Fruit fly (Drosophila melanogaster) whole organism, prepupa: ENCODE measurements around the gene unc.

Experiments
- Blimp-1 ChIP-seq: fragments of 200-800 bp; sonication (Bioruptor generic); optimal IDR thresholded peaks from 3 replicates; lab custom pipeline; 2017; ENCODE audit warnings: missing biosample characterization, missing genetic modification characterization, mild to moderate bottlenecking, moderate library complexity, missing genetic modification reagents
- CG10631 ChIP-seq: fragments of 200-800 bp; sonication (Bioruptor generic); optimal IDR thresholded peaks from 2 replicates; lab custom pipeline; 2016; ENCODE audit warnings: missing biosample characterization, missing genetic modification characterization
- CG10669 ChIP-seq: fragments of 200-800 bp; sonication (Bioruptor generic); optimal IDR thresholded peaks from 3 replicates; lab custom pipeline; 2018; ENCODE audit warnings: missing biosample characterization, mild to moderate bottlenecking, missing genetic modification characterization, moderate library complexity
- CG11294 ChIP-seq: fragments of 200-800 bp; sonication (Bioruptor generic); IDR thresholded peaks from 2 replicates; pipeline ENCODE4 v1.3.6; 2022; ENCODE audit warnings: missing biosample characterization, missing genetic modification characterization
- CG11762 ChIP-seq: fragments of 200-800 bp; sonication (Bioruptor generic); optimal IDR thresholded peaks from 3 replicates; lab custom pipeline; 2016; ENCODE audit warnings: missing biosample characterization, missing genetic modification characterization; ENCODE audit not compliant: insufficient read depth
- CG1621 ChIP-seq: fragments of 200-800 bp; sonication (Bioruptor generic); optimal IDR thresholded peaks from 3 replicates; lab custom pipeline; 2018; ENCODE audit warnings: missing biosample characterization, mild to moderate bottlenecking, missing genetic modification characterization
- CG16779 ChIP-seq: fragments of 200-800 bp; sonication (Bioruptor generic); optimal IDR thresholded peaks from 3 replicates; lab custom pipeline; 2017; ENCODE audit warnings: missing biosample characterization, mild to moderate bottlenecking, missing genetic modification characterization
- CG31627 ChIP-seq: fragments of 200-800 bp; sonication (Bioruptor generic); optimal IDR thresholded peaks from 3 replicates; lab custom pipeline; 2016; ENCODE audit warnings: missing biosample characterization, missing genetic modification characterization
- CG34406 ChIP-seq: fragments of 200-800 bp; sonication (Bioruptor generic); optimal IDR thresholded peaks from 3 replicates; lab custom pipeline; 2016; ENCODE audit warnings: missing biosample characterization, missing genetic modification characterization
- CG3919 ChIP-seq: fragments of 200-800 bp; sonication (Bioruptor generic); optimal IDR thresholded peaks from 3 replicates; lab custom pipeline; 2016; ENCODE audit warnings: missing biosample characterization, missing genetic modification characterization
- CG6163 ChIP-seq: fragments of 200-800 bp; sonication (Bioruptor generic); IDR thresholded peaks from 3 replicates; pipeline ENCODE4 v1.3.6; 2022; ENCODE audit warnings: missing biosample characterization, missing genetic modification characterization
- CG6276 ChIP-seq: fragments of 200-800 bp; sonication (Bioruptor generic); optimal IDR thresholded peaks from 2 replicates; lab custom pipeline; 2017; ENCODE audit warnings: missing biosample characterization, mild to moderate bottlenecking, missing genetic modification characterization
- CG6792 ChIP-seq: fragments of 200-800 bp; sonication (Bioruptor generic); optimal IDR thresholded peaks from 3 replicates; lab custom pipeline; 2016; ENCODE audit warnings: missing biosample characterization, missing genetic modification characterization
- CG6808 ChIP-seq: fragments of 200-800 bp; sonication (Bioruptor generic); optimal IDR thresholded peaks from 3 replicates; lab custom pipeline; 2017; ENCODE audit warnings: missing biosample characterization, missing genetic modification characterization, mild to moderate bottlenecking, moderate library complexity, missing genetic modification reagents
- CG6854 ChIP-seq: fragments of 200-800 bp; sonication (Bioruptor generic); optimal IDR thresholded peaks from 2 replicates; lab custom pipeline; 2017; ENCODE audit warnings: missing biosample characterization, mild to moderate bottlenecking, missing genetic modification characterization
- CG7368 ChIP-seq: fragments of 200-800 bp; sonication (Bioruptor generic); optimal IDR thresholded peaks from 3 replicates; lab custom pipeline; 2016; ENCODE audit warnings: missing biosample characterization, missing genetic modification characterization
- CG8119 ChIP-seq: fragments of 200-800 bp; sonication (Bioruptor generic); IDR thresholded peaks from 3 replicates; pipeline ENCODE4 v1.3.6; 2022; ENCODE audit warnings: missing biosample characterization, missing genetic modification characterization
- CG8319 ChIP-seq: fragments of 200-800 bp; sonication (Bioruptor generic); optimal IDR thresholded peaks from 3 replicates; lab custom pipeline; 2016; ENCODE audit warnings: missing biosample characterization, missing genetic modification characterization
- CG8632 ChIP-seq: fragments of 200-800 bp; sonication (Bioruptor generic); optimal IDR thresholded peaks from 3 replicates; lab custom pipeline; 2016; ENCODE audit warnings: missing biosample characterization, missing genetic modification characterization
- CG9139 ChIP-seq: fragments of 200-800 bp; sonication (Bioruptor generic); optimal IDR thresholded peaks from 3 replicates; lab custom pipeline; 2017; ENCODE audit warnings: missing biosample characterization, mild to moderate bottlenecking, missing genetic modification characterization
- Eip75B ChIP-seq: fragments of 200-800 bp; sonication (Bioruptor generic); optimal IDR thresholded peaks from 3 replicates; lab custom pipeline; 2016; ENCODE audit warnings: missing biosample characterization, missing genetic modification characterization
- Eip78C ChIP-seq: fragments of 200-800 bp; sonication (Bioruptor generic); peaks from one replicate; lab custom pipeline; 2016; ENCODE audit warnings: missing biosample characterization, missing genetic modification characterization
- Eip93F ChIP-seq: fragments of 200-800 bp; sonication (Bioruptor generic); optimal IDR thresholded peaks from 2 replicates; lab custom pipeline; 2016; ENCODE audit warnings: missing biosample characterization, mild to moderate bottlenecking, missing genetic modification characterization
- Ets21C ChIP-seq: fragments of 200-800 bp; sonication (Bioruptor generic); optimal IDR thresholded peaks from 3 replicates; lab custom pipeline; 2016; ENCODE audit warnings: missing biosample characterization, missing genetic modification characterization
- Ets96B ChIP-seq: fragments of 200-800 bp; optimal IDR thresholded peaks from 2 replicates; lab custom pipeline; 2019; ENCODE audit warnings: missing biosample characterization, mild to moderate bottlenecking, missing genetic modification characterization, moderate library complexity
- Gug ChIP-seq: fragments of 200-800 bp; sonication (Bioruptor generic); IDR thresholded peaks from 2 replicates; pipeline ENCODE4 v1.3.6; 2022; ENCODE audit warnings: missing biosample characterization, missing genetic modification characterization
- Hr38 ChIP-seq: sonication (Bioruptor generic); optimal IDR thresholded peaks from 2 replicates; lab custom pipeline; 2016; ENCODE audit warnings: missing biosample characterization, missing genetic modification characterization
- Hr39 ChIP-seq: fragments of 200-800 bp; sonication (Bioruptor generic); optimal IDR thresholded peaks from 2 replicates; lab custom pipeline; 2016; ENCODE audit warnings: missing biosample characterization, missing genetic modification characterization
- Lpt ChIP-seq: fragments of 200-800 bp; sonication (Bioruptor generic); optimal IDR thresholded peaks from 3 replicates; lab custom pipeline; 2016; ENCODE audit warnings: missing biosample characterization, missing genetic modification characterization
- Met ChIP-seq: fragments of 200-800 bp; sonication (Bioruptor generic); optimal IDR thresholded peaks from 3 replicates; lab custom pipeline; 2016; ENCODE audit warnings: missing biosample characterization, missing genetic modification characterization
- OdsH ChIP-seq: fragments of 200-800 bp; sonication (Bioruptor generic); optimal IDR thresholded peaks from 3 replicates; lab custom pipeline; 2016; ENCODE audit warnings: missing biosample characterization, missing genetic modification characterization
- Smox ChIP-seq: fragments of 200-800 bp; sonication (Bioruptor generic); optimal IDR thresholded peaks from 3 replicates; lab custom pipeline; 2016; ENCODE audit warnings: missing biosample characterization, missing genetic modification characterization
- Sox102F ChIP-seq: fragments of 200-800 bp; sonication (Bioruptor generic); optimal IDR thresholded peaks from 2 replicates; lab custom pipeline; 2016; ENCODE audit warnings: missing biosample characterization, mild to moderate bottlenecking, missing genetic modification characterization
- Sox14 ChIP-seq: fragments of 200-800 bp; sonication (Bioruptor generic); optimal IDR thresholded peaks from 3 replicates; lab custom pipeline; 2016; ENCODE audit warnings: missing biosample characterization, missing genetic modification characterization
- Sox15 ChIP-seq: fragments of 200-800 bp; sonication (Bioruptor generic); optimal IDR thresholded peaks from 3 replicates; lab custom pipeline; 2016; ENCODE audit warnings: missing biosample characterization, missing genetic modification characterization
- achi ChIP-seq: fragments of 200-800 bp; sonication (Bioruptor generic); optimal IDR thresholded peaks from 3 replicates; lab custom pipeline; 2016; ENCODE audit warnings: missing biosample characterization, missing genetic modification characterization
- acj6 ChIP-seq: fragments of 200-800 bp; sonication (Bioruptor generic); optimal IDR thresholded peaks from 3 replicates; lab custom pipeline; 2016; ENCODE audit warnings: missing biosample characterization, missing genetic modification characterization
- cyc ChIP-seq: fragments of 200-800 bp; sonication (Bioruptor generic); optimal IDR thresholded peaks from 3 replicates; lab custom pipeline; 2016; ENCODE audit warnings: missing biosample characterization, missing genetic modification characterization
- dac ChIP-seq: fragments of 200-800 bp; sonication (Bioruptor generic); optimal IDR thresholded peaks from 2 replicates; lab custom pipeline; 2017; ENCODE audit warnings: missing biosample characterization, mild to moderate bottlenecking, missing genetic modification characterization
- dsx ChIP-seq: fragments of 200-800 bp; optimal IDR thresholded peaks from 3 replicates; lab custom pipeline; 2019; ENCODE audit warnings: missing biosample characterization, mild to moderate bottlenecking, missing genetic modification characterization, moderate library complexity; ENCODE audit not compliant: poor library complexity, severe bottlenecking
- esn ChIP-seq: fragments of 200-800 bp; sonication (Bioruptor generic); optimal IDR thresholded peaks from 2 replicates; lab custom pipeline; 2016; ENCODE audit warnings: missing biosample characterization, mild to moderate bottlenecking, missing genetic modification characterization, moderate library complexity
- fd85E ChIP-seq: fragments of 200-800 bp; sonication (Bioruptor generic); optimal IDR thresholded peaks from 3 replicates; lab custom pipeline; 2016; ENCODE audit warnings: missing biosample characterization, missing genetic modification characterization
- fkh ChIP-seq: fragments of 200-800 bp; sonication (Bioruptor generic); optimal IDR thresholded peaks from 3 replicates; lab custom pipeline; 2017; ENCODE audit warnings: missing biosample characterization, mild to moderate bottlenecking, missing genetic modification characterization, moderate library complexity
- lz ChIP-seq: fragments of 200-800 bp; sonication (Bioruptor generic); optimal IDR thresholded peaks from 3 replicates; lab custom pipeline; 2016; ENCODE audit warnings: missing biosample characterization, missing genetic modification characterization
- pdm3 ChIP-seq: fragments of 200-800 bp; sonication (Bioruptor generic); optimal IDR thresholded peaks from 3 replicates; lab custom pipeline; 2016; ENCODE audit warnings: missing biosample characterization, missing genetic modification characterization
- salr ChIP-seq, 2 experiments: fragments of 200-800 bp; sonication (Bioruptor generic); optimal IDR thresholded peaks; 3 replicates each; lab custom pipeline; 2016 to 2018; ENCODE audit warnings: missing biosample characterization in 2 of 2, missing genetic modification characterization in 2 of 2, mild to moderate bottlenecking in 1 of 2
- spab ChIP-seq: fragments of 200-800 bp; sonication (Bioruptor generic); optimal IDR thresholded peaks from 2 replicates; lab custom pipeline; 2017; ENCODE audit warnings: missing biosample characterization, mild to moderate bottlenecking, missing genetic modification characterization, missing genetic modification reagents
- ss ChIP-seq, 2 experiments: fragments of 200-800 bp; sonication (Bioruptor generic); optimal IDR thresholded peaks; 2 replicates in 1 of 2; 3 replicates in 1 of 2; lab custom pipeline; 2017 to 2018; ENCODE audit warnings: mild to moderate bottlenecking in 2 of 2, missing biosample characterization in 2 of 2, missing genetic modification characterization in 2 of 2, moderate library complexity in 1 of 2
- svp ChIP-seq: fragments of 200-800 bp; sonication (Bioruptor generic); peaks from one replicate; lab custom pipeline; 2016; ENCODE audit warnings: missing biosample characterization, missing genetic modification characterization
- topi ChIP-seq: fragments of 200-800 bp; sonication (Bioruptor generic); optimal IDR thresholded peaks from 3 replicates; lab custom pipeline; 2016; ENCODE audit warnings: missing biosample characterization, missing genetic modification characterization
- vri ChIP-seq: fragments of 200-800 bp; sonication (Bioruptor generic); optimal IDR thresholded peaks from 3 replicates; lab custom pipeline; 2016; ENCODE audit warnings: missing biosample characterization, mild to moderate bottlenecking, missing genetic modification characterization

The unc gene

DNA sequence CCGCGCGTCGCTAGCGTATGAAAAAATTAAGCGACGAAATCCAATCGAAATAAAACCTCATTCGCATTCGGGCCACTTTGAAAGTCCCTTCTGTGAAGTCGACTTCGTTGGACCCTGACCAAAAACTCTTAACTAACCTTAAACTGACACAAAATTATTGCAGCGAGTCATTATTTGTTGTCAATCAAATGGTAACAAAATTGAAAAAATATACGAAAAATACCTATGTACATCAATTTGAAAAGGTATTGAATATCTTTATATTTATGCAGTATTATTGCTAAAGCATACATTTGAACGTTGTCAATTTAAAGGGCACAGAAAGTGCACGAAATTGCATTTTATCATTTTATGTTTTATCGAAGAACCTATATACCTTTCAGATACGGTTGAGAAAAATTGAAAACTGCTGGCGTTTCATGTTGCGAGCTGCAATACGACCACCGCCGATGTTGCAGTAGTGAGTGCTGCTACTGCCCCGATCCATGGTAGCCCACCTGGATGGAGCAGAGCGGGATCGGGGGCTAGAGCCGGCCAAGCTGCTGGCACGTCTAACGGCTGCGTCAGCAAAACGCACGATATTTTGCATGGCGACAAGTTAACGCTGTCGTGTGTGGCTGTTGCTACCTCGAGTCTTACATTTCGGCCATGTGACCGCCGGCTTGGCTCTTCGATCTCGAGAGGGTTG is 42.9 kb downstream of the unc start:
- TF ChIP-seq lz (GFP tag; lab: Kevin White, UChicago) (peak; percentile 63), CG10631 (GFP tag; lab: Kevin White, UChicago) (peak; percentile 42), CG3919 (GFP tag; lab: Kevin White, UChicago) (peak; percentile 53), CG11294 (no peak), CG8632 (GFP tag; lab: Kevin White, UChicago) (peak; percentile 47), achi (GFP tag; lab: Kevin White, UChicago) (peak; percentile 62), CG6276 (GFP tag; lab: Kevin White, UChicago) (peak; percentile 68), cyc (peak; percentile 24), Ets96B (peak; percentile 35), CG16779 (peak; percentile 8), fkh (GFP tag; lab: Kevin White, UChicago) (no peak), Sox14 (GFP tag; lab: Kevin White, UChicago) (peak; percentile 60), Eip75B (GFP tag; lab: Kevin White, UChicago) (peak; percentile 9), CG8319 (peak; percentile 18), dsx (GFP tag; lab: Kevin White, UChicago) (no peak), CG7368 (peak; percentile 8), Hr39 (GFP tag; lab: Kevin White, UChicago) (peak; percentile 67), fd85E (no peak), spab (no peak), ss (GFP tag; optimal IDR thresholded peaks at IDR 0.05; lab: Kevin White, UChicago) (no peak), CG6808 (GFP tag; lab: Kevin White, UChicago) (no peak), Sox15 (peak; percentile 17), salr (GFP tag; optimal IDR thresholded peaks at IDR 0.05; lab: Kevin White, UChicago) (peak in 1 of 2 experiments; percentile 41), dac (GFP tag; lab: Kevin White, UChicago) (peak; percentile 53), Ets21C (peak; percentile 53), CG1621 (tag; lab: Kevin White, UChicago) (no peak), vri (GFP tag; lab: Kevin White, UChicago) (no peak), pdm3 (peak; percentile 67), CG11762 (GFP tag; lab: Kevin White, UChicago) (peak; percentile 20), CG6163 (GFP tag; lab: Robert Waterston, UW) (peak; percentile 32; the same call in 1 of the 3 replicates), Smox (GFP tag; lab: Kevin White, UChicago) (peak; percentile 36), CG9139 (no peak), CG6792 (peak; percentile 47), svp (GFP tag; lab: Kevin White, UChicago) (peak; percentile 65), Eip78C (peak; percentile 93), Eip93F (GFP tag; lab: Kevin White, UChicago) (no peak), esn (GFP tag; lab: Kevin White, UChicago) (peak; percentile 55), Gug (0 out of 2 replicates have a peak, but pooled peaks have one; percentile 21), CG31627 (GFP tag; lab: Kevin White, UChicago) (peak; percentile 55), CG8119 (peak; percentile 73), Lpt (GFP tag; lab: Kevin White, UChicago) (peak; percentile 23), Met (peak; percentile 64), Hr38 (GFP tag; lab: Kevin White, UChicago) (no peak), Sox102F (GFP tag; lab: Kevin White, UChicago) (peak; percentile 57), CG6854 (GFP tag; lab: Kevin White, UChicago) (no peak), CG10669 (GFP tag; lab: Kevin White, UChicago) (peak; percentile 47), acj6 (GFP tag; lab: Kevin White, UChicago) (peak; percentile 56), CG34406 (GFP tag; lab: Kevin White, UChicago) (peak; percentile 49), topi (peak; percentile 47), OdsH (peak; percentile 66), Blimp-1 (no peak)
